Fruit fly (Drosophila melanogaster) whole organism, prepupa: ENCODE measurements around the gene CG12766.

Experiments used
- CG1621 ChIP-seq: fragments of 200-800 bp; sonication (Bioruptor generic); optimal IDR thresholded peaks from 3 replicates; lab custom pipeline; 2018; ENCODE audit warnings: missing biosample characterization, mild to moderate bottlenecking, missing genetic modification characterization
- CG32006 ChIP-seq: fragments of 200-800 bp; sonication (Bioruptor generic); optimal IDR thresholded peaks from 3 replicates; lab custom pipeline; 2017; ENCODE audit warnings: missing biosample characterization, mild to moderate bottlenecking, missing genetic modification characterization
- CG34406 ChIP-seq: fragments of 200-800 bp; sonication (Bioruptor generic); optimal IDR thresholded peaks from 3 replicates; lab custom pipeline; 2016; ENCODE audit warnings: missing biosample characterization, missing genetic modification characterization
- eg ChIP-seq: fragments of 200-800 bp; sonication (Bioruptor generic); IDR thresholded peaks from 3 replicates; pipeline ENCODE4 v1.3.6; 2022; ENCODE audit warnings: missing biosample characterization, missing genetic modification characterization
- esn ChIP-seq: fragments of 200-800 bp; sonication (Bioruptor generic); optimal IDR thresholded peaks from 2 replicates; lab custom pipeline; 2016; ENCODE audit warnings: missing biosample characterization, mild to moderate bottlenecking, missing genetic modification characterization, moderate library complexity

DNA sequence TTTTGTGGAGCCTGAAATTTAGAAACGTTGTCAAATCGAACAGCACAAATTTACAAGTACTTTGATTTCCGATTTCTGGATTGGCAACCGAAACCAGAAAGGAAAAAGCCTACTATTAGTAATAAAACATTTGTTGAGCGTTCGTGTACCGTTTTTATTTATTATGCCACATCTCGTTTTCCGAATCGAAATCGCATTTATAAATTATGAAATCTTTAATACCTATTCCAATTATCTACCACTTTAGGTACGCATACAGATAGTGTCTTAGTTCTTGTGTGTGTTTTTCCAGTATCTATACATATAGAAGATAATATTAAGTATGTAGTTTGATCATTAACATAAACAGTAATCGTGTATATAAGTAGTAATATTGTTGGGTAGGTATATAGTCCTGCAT lies 30.1 kb downstream of the CG12766 start, which contains the start of gene mge:
- TF ChIP-seq esn, result no peak
- TF ChIP-seq CG1621 (tag; lab: Kevin White, UChicago), result no peak
- TF ChIP-seq CG34406, result no peak
- TF ChIP-seq eg (GFP tag; lab: Robert Waterston, UW), result no peak
- no peak for TF ChIP-seq CG32006 (GFP tag; lab: Kevin White, UChicago)
